Fruit fly (Drosophila melanogaster): ENCODE data around the gene CG17075.

CG17075 gene

dm6 chr2L:286421-286820, 19.1 kb upstream of the CG17075 start (continued):
- TF ChIP-seq gce (GFP tag; IDR thresholded peaks at IDR 0.05) (peak; percentile 11; the same call in 1 of the 3 replicates), zf30C (GFP tag; optimal IDR thresholded peaks at IDR 0.05) (no peak), seq (GFP tag; IDR thresholded peaks at IDR 0.05) (peak; percentile 64; the same call in 1 of the 2 replicates), CG14441 (GFP tag; IDR thresholded peaks at IDR 0.05) (peak; percentile 77), NK7.1 (GFP tag; optimal IDR thresholded peaks at IDR 0.05) (no peak), CG18262 (tag; optimal IDR thresholded peaks at IDR 0.05) (peak; percentile 26), en (GFP tag; optimal IDR thresholded peaks at IDR 0.05) (peak; percentile 43), CG10209 (GFP tag; optimal IDR thresholded peaks at IDR 0.05) (peak; percentile 55), Side (GFP tag; optimal IDR thresholded peaks at IDR 0.05) (peak; percentile 34), CG3163 (GFP tag; optimal IDR thresholded peaks at IDR 0.05) (peak; percentile 31), CG14667 (GFP tag; IDR thresholded peaks at IDR 0.05) (0 out of 2 replicates have a peak, but pooled peaks have one; percentile 32), D19B (GFP tag; optimal IDR thresholded peaks at IDR 0.05) (peak; percentile 49), al (GFP tag; IDR thresholded peaks at IDR 0.05) (peak; percentile 55; the same call in 1 of the 2 replicates), CG12299 (tag; optimal IDR thresholded peaks at IDR 0.05) (peak; percentile 10), CG1233 (GFP tag; optimal IDR thresholded peaks at IDR 0.05) (peak; percentile 40), Adf1 (GFP tag; IDR thresholded peaks at IDR 0.05) (peak; percentile 60; the same call in 1 of the 2 replicates), CG10431 (GFP tag; optimal IDR thresholded peaks at IDR 0.05) (no peak), row (GFP tag; IDR thresholded peaks at IDR 0.05) (peak; percentile 96), otp (GFP tag; IDR thresholded peaks at IDR 0.05) (peak; percentile 64), Doc3 (GFP tag; IDR thresholded peaks at IDR 0.05; ENCODE audit: partially characterized antibody) (no peak), Nf-YB (GFP tag; optimal IDR thresholded peaks at IDR 0.05) (no peak), hkb (optimal IDR thresholded peaks at IDR 0.05) (no peak), hkb (GFP tag; IDR thresholded peaks at IDR 0.05) (peak; percentile 75), bigmax (GFP tag; optimal IDR thresholded peaks at IDR 0.05) (no peak), sob (GFP tag; IDR thresholded peaks at IDR 0.05) (peak; percentile 83), CG12071 (GFP tag; optimal IDR thresholded peaks at IDR 0.05) (peak; percentile 67), mld (GFP tag; IDR thresholded peaks at IDR 0.05; ENCODE audit: partially characterized antibody) (no peak), z (GFP tag; IDR thresholded peaks at IDR 0.05) (no peak), pan (optimal IDR thresholded peaks at IDR 0.05) (no peak), pan (GFP tag; optimal IDR thresholded peaks at IDR 0.05 in 1 of 2, IDR thresholded peaks at IDR 0.05 in 1 of 2) (peak in 1 of 2 experiments; percentile 80), Ssrp (tag; optimal IDR thresholded peaks at IDR 0.05) (peak; percentile 10), btn (GFP tag; optimal IDR thresholded peaks at IDR 0.05) (peak; percentile 29), Nf-YC (tag; optimal IDR thresholded peaks at IDR 0.05) (no peak), CG18476 (GFP tag; optimal IDR thresholded peaks at IDR 0.05) (peak; percentile 12), lbe (GFP tag; optimal IDR thresholded peaks at IDR 0.05) (peak; percentile 90), CG6765 (GFP tag; optimal IDR thresholded peaks at IDR 0.05) (peak; percentile 68), CG8924 (tag; optimal IDR thresholded peaks at IDR 0.05) (peak; percentile 19), Nf-YA (GFP tag; IDR thresholded peaks at IDR 0.05) (no peak), CG30431 (GFP tag; optimal IDR thresholded peaks at IDR 0.05) (no peak), CG9437 (GFP tag; optimal IDR thresholded peaks at IDR 0.05) (no peak), Kr (GFP tag; optimal IDR thresholded peaks at IDR 0.05) (no peak), ac (GFP tag; optimal IDR thresholded peaks at IDR 0.05) (no peak), Scr (GFP tag; IDR thresholded peaks at IDR 0.05; ENCODE audit: partially characterized antibody) (no peak), CG14860 (GFP tag; IDR thresholded peaks at IDR 0.05; ENCODE audit: partially characterized antibody) (no peak), stwl (tag; optimal IDR thresholded peaks at IDR 0.05) (no peak), CG11695 (GFP tag; IDR thresholded peaks at IDR 0.05) (peak; percentile 62; the same call in 1 of the 3 replicates), CG13287 (GFP tag; IDR thresholded peaks at IDR 0.05; ENCODE audit: partially characterized antibody) (no peak), CG4360 (GFP tag; IDR thresholded peaks at IDR 0.05) (peak; percentile 44; the same call in 1 of the 2 replicates), gcm (GFP tag; optimal IDR thresholded peaks at IDR 0.05) (no peak), danr (GFP tag; IDR thresholded peaks at IDR 0.05) (0 out of 2 replicates have a peak, but pooled peaks have one; percentile 29), CG7786 (GFP tag; optimal IDR thresholded peaks at IDR 0.05) (peak; percentile 78)
